Fruit fly (Drosophila melanogaster) whole organism, wandering third instar larva: ENCODE data around the gene Strump.
A peak's percentile ranks its signal among the peaks of the same experiment; 100 is the strongest.

Experiments
- Abd-B ChIP-seq: fragments of >200 bp; optimal IDR thresholded peaks from 2 replicates; lab custom pipeline; 2017; ENCODE audit warnings: missing biosample characterization, missing genetic modification characterization
- CG32264 ChIP-seq: fragments of 200-800 bp; sonication (Bioruptor generic); optimal IDR thresholded peaks from 2 replicates; lab custom pipeline; 2016; ENCODE audit warnings: missing biosample characterization, missing genetic modification characterization
- CG9705 ChIP-seq: fragments of 200-800 bp; sonication (Bioruptor generic); optimal IDR thresholded peaks from 2 replicates; lab custom pipeline; 2018; ENCODE audit warnings: missing biosample characterization, mild to moderate bottlenecking, missing genetic modification characterization
- CrebA ChIP-seq: fragments of 200-800 bp; sonication (Bioruptor generic); optimal IDR thresholded peaks from 2 replicates; lab custom pipeline; 2016; ENCODE audit warnings: missing biosample characterization, mild to moderate bottlenecking, missing genetic modification characterization, borderline replicate concordance
- Dfd ChIP-seq: fragments of >200 bp; optimal IDR thresholded peaks from 2 replicates; lab custom pipeline; 2017; ENCODE audit warnings: missing biosample characterization, missing genetic modification characterization
- Dif ChIP-seq: fragments of 200-275, 200-300 bp; sonication (Bioruptor generic); optimal IDR thresholded peaks from 2 replicates; lab custom pipeline; 2018; ENCODE audit warnings: missing biosample characterization, missing genetic modification characterization; ENCODE audit not compliant: partially characterized antibody
- Hnf4 ChIP-seq: fragments of 200-800 bp; sonication (Bioruptor generic); optimal IDR thresholded peaks from 2 replicates; lab custom pipeline; 2016; ENCODE audit warnings: missing biosample characterization, mild to moderate bottlenecking, missing genetic modification characterization
- Hr83 ChIP-seq: fragments of 200-300 bp; sonication (Bioruptor generic); optimal IDR thresholded peaks from 2 replicates; lab custom pipeline; 2016; ENCODE audit warnings: missing biosample characterization, mild to moderate bottlenecking, missing genetic modification characterization, moderate library complexity; ENCODE audit not compliant: poor library complexity, severe bottlenecking
- Jra ChIP-seq: sonication (Bioruptor generic); optimal IDR thresholded peaks from 2 replicates; lab custom pipeline; 2016; ENCODE audit warnings: missing biosample characterization, missing genetic modification characterization
- Myc ChIP-seq: fragments of >200 bp; optimal IDR thresholded peaks from 2 replicates; lab custom pipeline; 2017
- OdsH ChIP-seq: fragments of 200-800 bp; sonication (Bioruptor generic); optimal IDR thresholded peaks from 2 replicates; lab custom pipeline; 2016; ENCODE audit warnings: missing biosample characterization, mild to moderate bottlenecking, missing genetic modification characterization
- Rel ChIP-seq, 2 experiments: fragments of 200-800 bp; sonication (Bioruptor generic) in 1 of 2; optimal IDR thresholded peaks; 2 replicates in 1 of 2; 3 replicates in 1 of 2; lab custom pipeline; 2016 to 2019; ENCODE audit warnings: mild to moderate bottlenecking in 2 of 2, missing biosample characterization in 2 of 2, missing genetic modification characterization in 2 of 2, moderate library complexity in 1 of 2
- Sp1 ChIP-seq: fragments of 200-800 bp; sonication (Bioruptor generic); optimal IDR thresholded peaks from 3 replicates; lab custom pipeline; 2019; ENCODE audit warnings: missing biosample characterization, mild to moderate bottlenecking, missing genetic modification characterization, moderate library complexity
- br ChIP-seq: fragments of 200-800 bp; sonication (Bioruptor generic); optimal IDR thresholded peaks from 2 replicates; lab custom pipeline; 2016; ENCODE audit warnings: missing biosample characterization, missing genetic modification characterization
- brk ChIP-seq: fragments of 200-800 bp; sonication (Bioruptor generic); optimal IDR thresholded peaks from 2 replicates; lab custom pipeline; 2016; ENCODE audit warnings: missing biosample characterization, mild to moderate bottlenecking, missing genetic modification characterization
- dmrt93B ChIP-seq: fragments of 200-800 bp; sonication (Bioruptor generic); optimal IDR thresholded peaks from 2 replicates; lab custom pipeline; 2018; ENCODE audit warnings: missing biosample characterization, mild to moderate bottlenecking, missing genetic modification characterization
- dsf ChIP-seq: sonication (Bioruptor generic); optimal IDR thresholded peaks from 2 replicates; lab custom pipeline; 2016; ENCODE audit warnings: missing biosample characterization, missing genetic modification characterization, borderline replicate concordance
- ey ChIP-seq: fragments of 200-800 bp; sonication (Bioruptor generic); optimal IDR thresholded peaks from 2 replicates; lab custom pipeline; 2016; ENCODE audit warnings: missing biosample characterization, missing genetic modification characterization
- foxo ChIP-seq, 2 experiments: fragments of 200-800 bp; sonication (Bioruptor generic); optimal IDR thresholded peaks; 2 replicates in 1 of 2; 3 replicates in 1 of 2; lab custom pipeline; 2016 to 2017; ENCODE audit warnings: missing biosample characterization in 2 of 2, missing genetic modification characterization in 2 of 2
- fru ChIP-seq: fragments of 200-800 bp; sonication (Bioruptor generic); optimal IDR thresholded peaks from 3 replicates; lab custom pipeline; 2016; ENCODE audit warnings: missing biosample characterization, mild to moderate bottlenecking, missing genetic modification characterization
- h ChIP-seq: fragments of 200-800 bp; sonication (Bioruptor generic); optimal IDR thresholded peaks from 3 replicates; lab custom pipeline; 2016; ENCODE audit warnings: missing biosample characterization, mild to moderate bottlenecking, missing genetic modification characterization
- pan ChIP-seq: fragments of >200 bp; optimal IDR thresholded peaks from 2 replicates; lab custom pipeline; 2017
- psq ChIP-seq: fragments of 200-800 bp; sonication (Bioruptor generic); optimal IDR thresholded peaks from 3 replicates; lab custom pipeline; 2017; ENCODE audit warnings: missing biosample characterization, mild to moderate bottlenecking, missing genetic modification characterization, moderate library complexity
- rgr ChIP-seq: fragments of 200-800 bp; sonication (Bioruptor generic); optimal IDR thresholded peaks from 3 replicates; lab custom pipeline; 2016; ENCODE audit warnings: missing biosample characterization, mild to moderate bottlenecking, missing genetic modification characterization
- sv ChIP-seq: fragments of 200-800 bp; sonication (Bioruptor generic); optimal IDR thresholded peaks from 3 replicates; lab custom pipeline; 2016; ENCODE audit warnings: missing biosample characterization, missing genetic modification characterization
- tai ChIP-seq: sonication (Bioruptor generic); optimal IDR thresholded peaks from 2 replicates; lab custom pipeline; 2016; ENCODE audit warnings: missing biosample characterization, missing genetic modification characterization
- usp ChIP-seq: fragments of >200 bp; optimal IDR thresholded peaks from 2 replicates; lab custom pipeline; 2017; ENCODE audit warnings: missing biosample characterization, missing genetic modification characterization
- woc ChIP-seq: sonication (Bioruptor generic); optimal IDR thresholded peaks from 2 replicates; lab custom pipeline; 2016; ENCODE audit warnings: missing biosample characterization, mild to moderate bottlenecking, missing genetic modification characterization

Strump gene

dm6 chr3L:16153089-16153488 is 31.3 kb downstream of the Strump start:
- TF ChIP-seq Rel (GFP tag; optimal IDR thresholded peaks at IDR 0.05; lab: Kevin White, UChicago) (no peak), Rel (tag; optimal IDR thresholded peaks at IDR 0.05; lab: Kevin White, UChicago) (no peak), CG9705 (GFP tag; lab: Kevin White, UChicago) (no peak), rgr (GFP tag; lab: Kevin White, UChicago) (no peak), br (GFP tag; lab: Kevin White, UChicago) (no peak), woc (GFP tag; lab: Kevin White, UChicago) (no peak), Abd-B (no peak), dmrt93B (GFP tag; lab: Kevin White, UChicago) (no peak), Dif (GFP tag; lab: Kevin White, UChicago) (no peak), OdsH (GFP tag; lab: Kevin White, UChicago) (no peak), Jra (no peak), dsf (GFP tag; lab: Kevin White, UChicago) (no peak), Sp1 (GFP tag; lab: Kevin White, UChicago) (no peak), Myc (lab: Kevin White, UChicago) (no peak), pan (lab: Kevin White, UChicago) (no peak), CrebA (GFP tag; lab: Kevin White, UChicago) (no peak), Hr83 (no peak)

dm6 chr3L:16153650-16154049 is 31.8 kb downstream of the Strump start:
- no peak for TF ChIP-seq brk
- TF ChIP-seq Hnf4 = peak; percentile 13

- TF ChIP-seq Sp1 (GFP tag; lab: Kevin White, UChicago) (no peak), dmrt93B (GFP tag; lab: Kevin White, UChicago) (no peak), br (GFP tag; lab: Kevin White, UChicago) (no peak), brk (no peak), sv (GFP tag; lab: Kevin White, UChicago) (no peak)
- TF ChIP-seq, all 38 proteins: peak for 0
These were observed 33.7 kb downstream of the Strump start for dm6 chr3L:16155547-16155946.

- TF ChIP-seq Jra (no peak), psq (no peak), CG32264 (GFP tag; lab: Kevin White, UChicago) (no peak), Dif (GFP tag; lab: Kevin White, UChicago) (no peak), br (GFP tag; lab: Kevin White, UChicago) (no peak), Myc (lab: Kevin White, UChicago) (no peak), Rel (GFP tag; optimal IDR thresholded peaks at IDR 0.05; lab: Kevin White, UChicago) (no peak), Rel (tag; optimal IDR thresholded peaks at IDR 0.05; lab: Kevin White, UChicago) (no peak), Hnf4 (no peak), ey (GFP tag; lab: Kevin White, UChicago) (no peak), CG9705 (GFP tag; lab: Kevin White, UChicago) (no peak), pan (lab: Kevin White, UChicago) (no peak), sv (GFP tag; lab: Kevin White, UChicago) (no peak), OdsH (GFP tag; lab: Kevin White, UChicago) (no peak)
These were observed 35.0 kb downstream of the Strump start for dm6 chr3L:16156788-16157208.

dm6 chr3L:16157251-16158190 is 35.7 kb downstream of the Strump start:
- peak; percentile 20 for TF ChIP-seq sv (GFP tag; lab: Kevin White, UChicago)
- peak; percentile 20 for TF ChIP-seq ey (GFP tag; lab: Kevin White, UChicago)
- peak; percentile 12 for TF ChIP-seq woc (GFP tag; lab: Kevin White, UChicago)
- TF ChIP-seq tai (GFP tag; lab: Kevin White, UChicago) = peak; percentile 52
- no peak for TF ChIP-seq brk
- TF ChIP-seq h (GFP tag; lab: Kevin White, UChicago) = peak; percentile 50
- peak in 1 of 2 experiments; percentile 49 for TF ChIP-seq foxo (GFP tag; optimal IDR thresholded peaks at IDR 0.05; lab: Kevin White, UChicago)
- peak; percentile 23 for TF ChIP-seq Dfd
- TF ChIP-seq rgr (GFP tag; lab: Kevin White, UChicago) = peak; percentile 19
- peak; percentile 23 for TF ChIP-seq fru (GFP tag; lab: Kevin White, UChicago)
- no peak for TF ChIP-seq br (GFP tag; lab: Kevin White, UChicago)
- TF ChIP-seq Sp1 (GFP tag; lab: Kevin White, UChicago) = no peak
- TF ChIP-seq usp (GFP tag; lab: Kevin White, UChicago) = no peak
- TF ChIP-seq OdsH (GFP tag; lab: Kevin White, UChicago) = peak; percentile 15
- TF ChIP-seq Hnf4 = peak; percentile 47
